Worm (Caenorhabditis elegans): Measurements from ENCODE around the gene T16G12.3.

The T16G12.3 gene

DNA sequence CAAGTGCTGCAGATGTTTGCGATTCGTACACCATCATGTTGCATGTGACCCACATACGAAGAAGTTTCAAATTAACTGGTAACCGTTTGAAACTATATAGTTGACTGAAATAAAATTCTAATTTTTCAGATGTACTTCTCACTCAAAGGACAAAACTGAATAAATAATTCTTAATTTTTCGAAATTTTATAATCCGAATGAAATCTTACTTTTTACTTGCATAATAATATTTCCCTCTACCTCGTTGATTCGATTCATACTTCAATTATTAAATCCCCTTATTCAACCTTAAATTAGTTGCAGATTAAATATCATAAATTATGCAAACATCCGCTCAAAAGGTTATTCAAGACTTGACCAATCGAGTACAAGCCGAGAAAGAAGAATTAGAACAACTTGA is 35.6 kb downstream of the T16G12.3 start, which contains the start of gene T16H12.2:
T16H12.2 (plus strand) TSS at position 301 of the 400 bp plus-strand sequence.
- no peak for TF ChIP-seq mep-1 (tag; optimal IDR thresholded peaks at IDR 0.05)

DNA sequence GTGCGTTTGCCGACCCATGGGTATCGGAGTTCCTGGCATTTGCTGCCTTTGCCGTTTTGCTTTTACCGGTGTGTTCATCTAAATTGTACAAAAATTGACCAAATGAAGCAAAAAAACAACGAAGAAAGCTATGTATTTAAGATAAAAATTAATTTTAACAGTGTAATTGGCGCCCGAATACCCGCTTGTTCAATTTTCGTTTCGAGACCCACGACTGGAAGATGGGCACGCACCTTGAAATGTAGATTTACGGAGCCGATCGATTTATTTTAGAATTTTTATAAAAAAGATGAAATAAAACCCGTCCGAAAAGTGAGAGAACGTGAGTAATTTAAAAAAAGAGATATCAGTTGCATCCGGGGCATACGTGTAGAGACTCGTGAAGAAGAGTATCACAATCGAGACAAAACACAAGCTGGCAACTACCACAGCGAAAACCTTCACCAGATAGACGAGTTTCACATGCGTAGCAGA is 38.1 kb downstream of the T16G12.3 start, which contains the start of gene hal-2:
hal-2 (minus strand) TSS at position 424 of the 474 bp plus-strand sequence.
- TF ChIP-seq ces-1 (GFP tag; optimal IDR thresholded peaks at IDR 0.05) (no peak), ceh-39 (tag; optimal IDR thresholded peaks at IDR 0.05) (no peak), nhr-12 (tag; optimal IDR thresholded peaks at IDR 0.05) (no peak), bed-3 (GFP tag; optimal IDR thresholded peaks at IDR 0.05) (no peak), ceh-43 (GFP tag; optimal IDR thresholded peaks at IDR 0.05) (no peak), ham-2 (GFP tag; optimal IDR thresholded peaks at IDR 0.05) (no peak), sem-2 (GFP tag; optimal IDR thresholded peaks at IDR 0.05) (no peak)

- TF ChIP-seq snpc-4 (tag; optimal IDR thresholded peaks at IDR 0.05) = no peak
- no peak for TF ChIP-seq lin-13 (tag; optimal IDR thresholded peaks at IDR 0.05)
- TF ChIP-seq cnd-1 (tag; optimal IDR thresholded peaks at IDR 0.05) = no peak
- no peak for TF ChIP-seq unc-62 (GFP tag; optimal IDR thresholded peaks at IDR 0.05)
- no peak for TF ChIP-seq elt-3 (tag; optimal IDR thresholded peaks at IDR 0.05)
- TF ChIP-seq lsy-2 (tag; optimal IDR thresholded peaks at IDR 0.05) = no peak
- TF ChIP-seq elt-1 (tag; optimal IDR thresholded peaks at IDR 0.05; ENCODE audit: borderline replicate concordance, insufficient read depth) = no peak
- no peak for TF ChIP-seq zip-8 (tag; optimal IDR thresholded peaks at IDR 0.05)
- no peak for TF ChIP-seq ceh-83 (GFP tag; optimal IDR thresholded peaks at IDR 0.05)
- TF ChIP-seq ham-2 (GFP tag; optimal IDR thresholded peaks at IDR 0.05) = no peak
- no peak for TF ChIP-seq nhr-76 (tag; optimal IDR thresholded peaks at IDR 0.05)
- TF ChIP-seq unc-120 (tag; optimal IDR thresholded peaks at IDR 0.05; ENCODE audit: poor library complexity, severe bottlenecking) = no peak
- no peak for TF ChIP-seq hlh-1 (tag; optimal IDR thresholded peaks at IDR 0.05)
Measured at ce11 chrIII:10090685-10091084, 40.3 kb downstream of the T16G12.3 start, which contains the start of gene gtf-2H2C. Gene gtf-2H2C, minus strand, starts transcription at chrIII:10090785.

- TF ChIP-seq hlh-1 (tag; optimal IDR thresholded peaks at IDR 0.05) (no peak), M03D4.4 (tag; optimal IDR thresholded peaks at IDR 0.05) (no peak), lin-32 (GFP tag; optimal IDR thresholded peaks at IDR 0.05) (peak; percentile 2), elt-1 (tag; optimal IDR thresholded peaks at IDR 0.05; ENCODE audit: borderline replicate concordance, insufficient read depth) (no peak), cnd-1 (tag; optimal IDR thresholded peaks at IDR 0.05) (no peak), sptf-1 (tag; optimal IDR thresholded peaks at IDR 0.05) (no peak), nhr-76 (tag; optimal IDR thresholded peaks at IDR 0.05) (no peak), unc-39 (tag; optimal IDR thresholded peaks at IDR 0.05) (no peak)
Measured at ce11 chrIII:10093093-10093492, 42.7 kb downstream of the T16G12.3 start.

ce11 chrIII:10094538-10094937 is 44.1 kb downstream of the T16G12.3 start:
- peak; percentile 9 for TF ChIP-seq bed-3 (GFP tag; optimal IDR thresholded peaks at IDR 0.05)
- peak; percentile 79 for TF ChIP-seq sptf-1 (tag; optimal IDR thresholded peaks at IDR 0.05)
- no peak for TF ChIP-seq nhr-76 (tag; optimal IDR thresholded peaks at IDR 0.05)
- peak; percentile 3 for TF ChIP-seq unc-62 (GFP tag; optimal IDR thresholded peaks at IDR 0.05)
- TF ChIP-seq mls-2 (tag; optimal IDR thresholded peaks at IDR 0.05) = peak; percentile 58
- TF ChIP-seq pha-4 (tag; optimal IDR thresholded peaks at IDR 0.05) = peak; percentile 58
- peak; percentile 69 for TF ChIP-seq cnd-1 (tag; optimal IDR thresholded peaks at IDR 0.05)
- peak; percentile 56 for TF ChIP-seq unc-120 (tag; optimal IDR thresholded peaks at IDR 0.05; ENCODE audit: poor library complexity, severe bottlenecking)
- peak; percentile 9 for TF ChIP-seq nhr-2 (tag; optimal IDR thresholded peaks at IDR 0.05)
- TF ChIP-seq lin-13 (tag; optimal IDR thresholded peaks at IDR 0.05) = no peak
- TF ChIP-seq unc-39 (tag; optimal IDR thresholded peaks at IDR 0.05) = no peak
- TF ChIP-seq M03D4.4 (tag; optimal IDR thresholded peaks at IDR 0.05) = peak; percentile 59
- TF ChIP-seq drap-1 (GFP tag; optimal IDR thresholded peaks at IDR 0.05) = peak; percentile 28
- no peak for TF ChIP-seq nhr-12 (tag; optimal IDR thresholded peaks at IDR 0.05)
- TF ChIP-seq ham-2 (GFP tag; optimal IDR thresholded peaks at IDR 0.05) = peak; percentile 91
- peak; percentile 21 for TF ChIP-seq lsy-2 (tag; optimal IDR thresholded peaks at IDR 0.05)

ce11 chrIII:10095377-10095776 is 45.0 kb downstream of the T16G12.3 start:
- no peak for TF ChIP-seq bed-3 (GFP tag; optimal IDR thresholded peaks at IDR 0.05)
- no peak for TF ChIP-seq zip-8 (tag; optimal IDR thresholded peaks at IDR 0.05)
- no peak for TF ChIP-seq sptf-1 (tag; optimal IDR thresholded peaks at IDR 0.05)
